Worm (Caenorhabditis elegans): Measurements from ENCODE around the gene Y62E10A.20.

Y62E10A.20 gene

ce11 chrIV:13374918-13375317, 11.0 kb downstream of the Y62E10A.20 start:
- TF ChIP-seq hmg-11 (tag; optimal IDR thresholded peaks at IDR 0.05) (peak; percentile 36), skn-1 (tag; optimal IDR thresholded peaks at IDR 0.05) (no peak), mml-1 (tag; optimal IDR thresholded peaks at IDR 0.05) (no peak), lin-39 (tag; optimal IDR thresholded peaks at IDR 0.05) (peak; percentile 10), unc-39 (tag; optimal IDR thresholded peaks at IDR 0.05) (no peak), nfya-1 (tag; optimal IDR thresholded peaks at IDR 0.05; ENCODE audit: insufficient read depth) (no peak)

DNA sequence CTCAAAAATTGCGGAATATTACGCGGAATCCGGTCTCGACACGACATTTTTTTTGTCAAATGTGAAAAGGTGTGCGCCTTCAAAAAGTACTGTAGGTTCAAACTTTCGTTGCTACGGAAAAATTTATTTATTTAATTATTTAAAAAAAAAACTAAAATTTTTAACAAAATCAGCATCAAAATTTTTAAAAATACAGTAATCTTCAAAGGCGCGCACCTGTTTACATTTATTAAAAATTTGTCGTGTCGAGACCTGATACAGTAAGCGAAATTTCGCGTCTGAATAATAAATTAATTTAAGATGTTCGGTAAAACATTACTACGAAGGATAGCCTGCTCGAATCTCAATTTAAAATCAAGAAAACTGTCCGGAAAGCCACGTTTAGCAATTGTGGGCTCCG, 14.2 kb downstream of the Y62E10A.20 start, which contains the start of gene Y62E10A.6:
TSS of gene Y62E10A.6 (plus strand) at position 301 of the 400 bp plus-strand sequence.
- no peak for TF ChIP-seq ztf-11 (tag; optimal IDR thresholded peaks at IDR 0.05)
- TF ChIP-seq R02D3.7 (tag; optimal IDR thresholded peaks at IDR 0.05), result no peak

DNA sequence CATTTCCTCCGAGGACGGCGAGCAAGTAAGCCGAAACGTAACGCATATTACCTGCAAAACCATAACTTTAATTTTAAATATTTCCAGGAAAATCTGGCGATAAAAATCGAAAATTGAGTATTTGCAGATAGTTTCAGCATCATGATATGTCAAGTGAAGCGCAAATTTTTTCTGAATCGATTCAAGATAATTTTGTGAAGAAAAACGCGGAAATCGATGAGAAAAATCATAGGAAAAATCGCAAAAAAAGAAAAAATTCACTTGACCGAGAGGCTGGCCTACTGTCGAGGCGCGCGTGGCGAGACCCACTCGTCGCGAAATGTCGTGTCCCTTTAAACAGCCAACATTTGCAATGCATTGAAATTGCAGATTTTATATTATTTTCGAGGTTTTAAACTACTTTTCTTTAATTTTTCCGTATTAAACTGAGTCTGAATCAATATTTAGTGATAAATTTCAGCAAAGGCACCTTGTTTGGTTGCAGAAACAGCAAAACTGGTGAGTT, 15.6 kb downstream of the Y62E10A.20 start, which contains the start of the genes rla-2, popl-7 and Y62E10A.24:
TSS of gene rla-2 (minus strand) at position 51 of the 505 bp plus-strand sequence.
TSS of gene popl-7 (plus strand) at position 455 of the 505 bp plus-strand sequence.
TSS of gene Y62E10A.24 (plus strand) at position 476 of the 505 bp plus-strand sequence.
- TF ChIP-seq egl-27 (tag; optimal IDR thresholded peaks at IDR 0.05) (no peak), skn-1 (tag; optimal IDR thresholded peaks at IDR 0.05) (no peak), eor-1 (tag; optimal IDR thresholded peaks at IDR 0.05) (no peak), nhr-25 (tag; optimal IDR thresholded peaks at IDR 0.05) (no peak), nhr-23 (tag; optimal IDR thresholded peaks at IDR 0.05) (peak; percentile 28), nfya-1 (tag; optimal IDR thresholded peaks at IDR 0.05; ENCODE audit: insufficient read depth) (peak; percentile 72), tbx-2 (tag; optimal IDR thresholded peaks at IDR 0.05) (no peak), ceh-16 (tag; optimal IDR thresholded peaks at IDR 0.05) (no peak), elt-2 (tag; optimal IDR thresholded peaks at IDR 0.05) (peak; percentile 6), fos-1 (tag; optimal IDR thresholded peaks at IDR 0.05) (no peak), elt-1 (tag; optimal IDR thresholded peaks at IDR 0.05) (no peak), lin-15B (tag; optimal IDR thresholded peaks at IDR 0.05) (peak; percentile 36), hmg-11 (tag; optimal IDR thresholded peaks at IDR 0.05) (peak; percentile 54), nhr-28 (tag; optimal IDR thresholded peaks at IDR 0.05) (no peak), fkh-2 (tag; optimal IDR thresholded peaks at IDR 0.05) (no peak), nhr-11 (tag; optimal IDR thresholded peaks at IDR 0.05) (no peak), ama-1 (optimal IDR thresholded peaks at IDR 0.05) (no peak), pha-4 (tag; optimal IDR thresholded peaks at IDR 0.05) (peak; percentile 42), nhr-67 (tag; optimal IDR thresholded peaks at IDR 0.05) (no peak), pqm-1 (tag; optimal IDR thresholded peaks at IDR 0.05) (no peak)

ce11 chrIV:13369120-13369842, 16.6 kb downstream of the Y62E10A.20 start, which contains the start of gene agt-1:
TSS of gene agt-1 (minus strand) at chrIV:13369412.
- no peak for TF ChIP-seq hmg-11 (tag; optimal IDR thresholded peaks at IDR 0.05)
- TF ChIP-seq fos-1 (tag; optimal IDR thresholded peaks at IDR 0.05), result no peak
- TF ChIP-seq nhr-43 (tag; optimal IDR thresholded peaks at IDR 0.05; ENCODE audit: poor library complexity, severe bottlenecking), result no peak
- TF ChIP-seq eor-1 (tag; optimal IDR thresholded peaks at IDR 0.05), result no peak
- TF ChIP-seq egl-5 (tag; optimal IDR thresholded peaks at IDR 0.05), result no peak
- TF ChIP-seq R02D3.7 (tag; optimal IDR thresholded peaks at IDR 0.05), result no peak

ce11 chrIV:13364869-13365268, 21.0 kb downstream of the Y62E10A.20 start, which contains the start of gene srsx-25:
TSS of gene srsx-25 (plus strand) at chrIV:13365169.
- TF ChIP-seq ztf-4 (tag; optimal IDR thresholded peaks at IDR 0.05) (no peak), hmg-11 (tag; optimal IDR thresholded peaks at IDR 0.05) (no peak), nhr-76 (tag; optimal IDR thresholded peaks at IDR 0.05) (no peak), unc-62 (GFP tag; optimal IDR thresholded peaks at IDR 0.05) (no peak), fos-1 (tag; optimal IDR thresholded peaks at IDR 0.05) (no peak), nfya-1 (tag; optimal IDR thresholded peaks at IDR 0.05; ENCODE audit: insufficient read depth) (no peak), ceh-9 (tag; optimal IDR thresholded peaks at IDR 0.05) (no peak), zag-1 (tag; optimal IDR thresholded peaks at IDR 0.05) (no peak), ZK546.5 (tag; optimal IDR thresholded peaks at IDR 0.05) (no peak), nhr-23 (tag; optimal IDR thresholded peaks at IDR 0.05) (no peak), mdl-1 (tag; optimal IDR thresholded peaks at IDR 0.05) (no peak), pha-4 (tag; optimal IDR thresholded peaks at IDR 0.05) (no peak), sea-2 (GFP tag; optimal IDR thresholded peaks at IDR 0.05) (no peak), lin-39 (tag; optimal IDR thresholded peaks at IDR 0.05) (no peak), eor-1 (tag; optimal IDR thresholded peaks at IDR 0.05) (no peak), egl-27 (tag; optimal IDR thresholded peaks at IDR 0.05) (no peak), nhr-77 (tag; optimal IDR thresholded peaks at IDR 0.05) (no peak), elt-1 (tag; optimal IDR thresholded peaks at IDR 0.05) (no peak), ceh-82 (tag; optimal IDR thresholded peaks at IDR 0.05) (no peak), lin-15B (tag; optimal IDR thresholded peaks at IDR 0.05) (no peak)
